Fruit fly (Drosophila melanogaster) whole organism: ENCODE data around the gene fiz.

ENCODE experiments used
- CG8478 ChIP-seq: fragments of >200 bp; optimal IDR thresholded peaks from 2 replicates; lab custom pipeline; 2018; ENCODE audit warnings: inconsistent platforms
- Dll ChIP-seq: fragments of >200 bp; optimal IDR thresholded peaks from 2 replicates; lab custom pipeline; 2017
- EcR ChIP-seq, 2 experiments: fragments of >200 bp; optimal IDR thresholded peaks; 2 replicates each; lab custom pipeline; 2017; ENCODE audit warnings: missing biosample characterization in 2 of 2, missing genetic modification characterization in 2 of 2, missing genetic modification reagents in 2 of 2
- pan ChIP-seq: fragments of >200 bp; optimal IDR thresholded peaks from 2 replicates; lab custom pipeline; 2017
- psq ChIP-seq: fragments of >200 bp; optimal IDR thresholded peaks from 2 replicates; lab custom pipeline; 2017
- usp ChIP-seq: fragments of >200 bp; optimal IDR thresholded peaks from 2 replicates; lab custom pipeline; 2017; ENCODE audit warnings: missing biosample characterization, missing genetic modification characterization, mixed read lengths

The fiz gene

dm6 chrX:14905499-14906044, 3.9 kb downstream of the fiz start, which contains the start of gene CG9512:
CG9512 (minus strand) TSS chrX:14905549.
- TF ChIP-seq EcR (GFP tag; optimal IDR thresholded peaks at IDR 0.05; lab: Kevin White, UChicago) (no peak), psq (lab: Kevin White, UChicago) (no peak), Dll (lab: Kevin White, UChicago) (no peak)

- TF ChIP-seq CG8478 (lab: Kevin White, UChicago) (no peak), EcR (GFP tag; optimal IDR thresholded peaks at IDR 0.05; lab: Kevin White, UChicago) (no peak), pan (no peak)
Measured at dm6 chrX:14897592-14897991, 11.9 kb downstream of the fiz start.

- TF ChIP-seq usp (GFP tag; lab: Kevin White, UChicago) (no peak), pan (no peak), psq (lab: Kevin White, UChicago) (no peak), Dll (lab: Kevin White, UChicago) (no peak), CG8478 (lab: Kevin White, UChicago) (no peak), EcR (GFP tag; optimal IDR thresholded peaks at IDR 0.05; lab: Kevin White, UChicago) (no peak)
Measured at dm6 chrX:14896791-14897190, 12.7 kb downstream of the fiz start, which contains the start of gene CG9514. CG9514 (minus strand) TSS chrX:14896891.

- no peak for TF ChIP-seq EcR (GFP tag; optimal IDR thresholded peaks at IDR 0.05; lab: Kevin White, UChicago)
- TF ChIP-seq usp (GFP tag; lab: Kevin White, UChicago): no peak
- no peak for TF ChIP-seq psq (lab: Kevin White, UChicago)
- no peak for TF ChIP-seq Dll (lab: Kevin White, UChicago)
- TF ChIP-seq pan: no peak
- no peak for TF ChIP-seq CG8478 (lab: Kevin White, UChicago)
Measured at dm6 chrX:14896310-14896709, 13.2 kb downstream of the fiz start.

dm6 chrX:14893872-14894271, 15.6 kb downstream of the fiz start:
- no peak for TF ChIP-seq CG8478 (lab: Kevin White, UChicago)
- TF ChIP-seq psq (lab: Kevin White, UChicago): no peak
- no peak for TF ChIP-seq pan
- no peak for TF ChIP-seq EcR (GFP tag; optimal IDR thresholded peaks at IDR 0.05; lab: Kevin White, UChicago)
- TF ChIP-seq Dll (lab: Kevin White, UChicago): no peak
- TF ChIP-seq usp (GFP tag; lab: Kevin White, UChicago): no peak

- TF ChIP-seq usp (GFP tag; lab: Kevin White, UChicago) (no peak), psq (lab: Kevin White, UChicago) (no peak), EcR (GFP tag; optimal IDR thresholded peaks at IDR 0.05; lab: Kevin White, UChicago) (no peak), Dll (lab: Kevin White, UChicago) (no peak), pan (no peak), CG8478 (lab: Kevin White, UChicago) (no peak)
Measured at dm6 chrX:14892303-14892702, 17.2 kb downstream of the fiz start.

- no peak for TF ChIP-seq Dll (lab: Kevin White, UChicago)
- TF ChIP-seq usp (GFP tag; lab: Kevin White, UChicago): no peak
- TF ChIP-seq pan: no peak
- TF ChIP-seq CG8478 (lab: Kevin White, UChicago): no peak
- TF ChIP-seq psq (lab: Kevin White, UChicago): no peak
- TF ChIP-seq EcR (GFP tag; optimal IDR thresholded peaks at IDR 0.05; lab: Kevin White, UChicago): no peak
Measured at dm6 chrX:14885554-14885953, 24.0 kb downstream of the fiz start.

- TF ChIP-seq usp (GFP tag; lab: Kevin White, UChicago): no peak
- TF ChIP-seq psq (lab: Kevin White, UChicago): no peak
- TF ChIP-seq EcR (GFP tag; optimal IDR thresholded peaks at IDR 0.05; lab: Kevin White, UChicago): no peak
- TF ChIP-seq pan: no peak
- TF ChIP-seq Dll (lab: Kevin White, UChicago): no peak
- TF ChIP-seq CG8478 (lab: Kevin White, UChicago): no peak
Measured at dm6 chrX:14883993-14884392, 25.5 kb downstream of the fiz start.

dm6 chrX:14882536-14883118, 26.9 kb downstream of the fiz start, which contains the start of the genes CG45064 and CG45065:
CG45064 (minus strand) TSS chrX:14882586.
CG45065 (minus strand) TSS chrX:14882586.
- TF ChIP-seq psq (lab: Kevin White, UChicago): no peak
- TF ChIP-seq CG8478 (lab: Kevin White, UChicago): no peak

- no peak for TF ChIP-seq pan
- no peak for TF ChIP-seq EcR (GFP tag; optimal IDR thresholded peaks at IDR 0.05; lab: Kevin White, UChicago)
- TF ChIP-seq CG8478 (lab: Kevin White, UChicago): no peak
- no peak for TF ChIP-seq Dll (lab: Kevin White, UChicago)
- TF ChIP-seq usp (GFP tag; lab: Kevin White, UChicago): no peak
- TF ChIP-seq psq (lab: Kevin White, UChicago): no peak
Measured at dm6 chrX:14878917-14879316, 30.6 kb downstream of the fiz start.

dm6 chrX:14871028-14871427, 38.5 kb downstream of the fiz start, which contains the start of gene CG9518:
CG9518 (minus strand) TSS chrX:14871181.
- TF ChIP-seq psq (lab: Kevin White, UChicago): no peak

dm6 chrX:14868414-14868813, 41.1 kb downstream of the fiz start:
- TF ChIP-seq psq (lab: Kevin White, UChicago) (no peak), Dll (lab: Kevin White, UChicago) (no peak), usp (GFP tag; lab: Kevin White, UChicago) (no peak)
